Worm (Caenorhabditis elegans) whole organism, late embryonic: ENCODE data around the gene col-123.

Experiments used
- ama-1 ChIP-seq: fragments of 150-350 bp; optimal IDR thresholded peaks from 2 replicates; lab custom pipeline; 2014
- odd-2 ChIP-seq: sonication (generic microtip); optimal IDR thresholded peaks from 2 replicates; lab custom pipeline; 2017; ENCODE audit warnings: antibody characterized with exemption, mild to moderate bottlenecking, missing genetic modification characterization, missing compliant biosample characterization
- pha-4 ChIP-seq: fragments of 150-350 bp; optimal IDR thresholded peaks from 2 replicates; lab custom pipeline; 2018; ENCODE audit warnings: missing biosample characterization, missing genetic modification reagents, missing genetic modification characterization
- sdc-2 ChIP-seq: sonication (generic microtip); optimal IDR thresholded peaks from 2 replicates; lab custom pipeline; 2016; ENCODE audit warnings: missing genotype, missing genetic modification characterization, missing compliant biosample characterization
- unc-55 ChIP-seq: sonication (generic microtip); optimal IDR thresholded peaks from 2 replicates; lab custom pipeline; 2017; ENCODE audit warnings: missing biosample characterization, missing genetic modification reagents, missing genetic modification characterization

- TF ChIP-seq ama-1, result no peak
- TF ChIP-seq sdc-2, result peak; percentile 9
- no peak for TF ChIP-seq pha-4
- no peak for TF ChIP-seq unc-55 (GFP tag; lab: Kevin White, UChicago)
- no peak for TF ChIP-seq odd-2 (tag; lab: Kevin White, UChicago)
These were observed 31.2 kb downstream of the col-123 start for ce11 chrIV:9852818-9853466.
